Fruit fly (Drosophila melanogaster): Measurements from ENCODE around the gene CG13405.

DNA sequence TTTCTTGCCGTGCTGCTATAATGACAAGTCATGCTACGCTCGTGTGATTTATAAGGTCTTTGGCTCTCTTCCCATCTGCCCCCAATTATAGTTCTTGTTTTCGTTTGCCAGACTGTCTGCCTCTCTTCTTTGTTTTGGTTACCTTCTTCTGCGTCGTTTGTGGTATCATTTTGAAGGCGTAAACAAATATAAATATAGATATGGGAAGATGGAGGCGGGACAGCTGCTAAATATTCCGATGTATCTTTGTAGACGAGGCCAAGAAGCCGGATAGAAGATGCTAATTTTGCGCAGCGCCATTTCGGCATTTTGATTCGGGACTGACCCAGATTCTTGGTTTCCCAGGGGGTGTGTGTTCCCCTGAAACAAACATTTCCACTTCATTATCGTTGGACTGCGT is 44.3 kb upstream of the CG13405 start:
- TF ChIP-seq fd96Ca (GFP tag; IDR thresholded peaks at IDR 0.05) (no peak), Ets98B (GFP tag; IDR thresholded peaks at IDR 0.05) (no peak), CG15710 (tag; optimal IDR thresholded peaks at IDR 0.05) (no peak), CG10348 (GFP tag; IDR thresholded peaks at IDR 0.05) (no peak), CG12605 (GFP tag; IDR thresholded peaks at IDR 0.05) (no peak), EcR (GFP tag; optimal IDR thresholded peaks at IDR 0.05) (no peak), CG8301 (tag; optimal IDR thresholded peaks at IDR 0.05) (no peak), D1 (tag; optimal IDR thresholded peaks at IDR 0.05) (no peak), Pif1A (GFP tag; optimal IDR thresholded peaks at IDR 0.05) (no peak), Pif1B (GFP tag; optimal IDR thresholded peaks at IDR 0.05) (no peak), CG8159 (tag; optimal IDR thresholded peaks at IDR 0.05) (no peak), CG14655 (GFP tag; optimal IDR thresholded peaks at IDR 0.05) (no peak), CG13204 (GFP tag; optimal IDR thresholded peaks at IDR 0.05) (no peak)
